Worm (Caenorhabditis elegans): ENCODE measurements around the gene gtbp-1.

gtbp-1 gene

ce11 chrIV:10128906-10129386, at the start of gene gtbp-1, which contains the start of gene K08F4.3 (continued):
- peak; percentile 59 for TF ChIP-seq lsl-1 (GFP tag; optimal IDR thresholded peaks at IDR 0.05)

- peak; percentile 46 for TF ChIP-seq tlf-1 (GFP tag; optimal IDR thresholded peaks at IDR 0.05)
- no peak for TF ChIP-seq ama-1 (optimal IDR thresholded peaks at IDR 0.05)
- TF ChIP-seq ama-1 (GFP tag; optimal IDR thresholded peaks at IDR 0.05) = peak in 1 of 2 experiments; percentile 37
- peak; percentile 65; the same call in 1 of the 2 replicates for TF ChIP-seq B0336.3 (GFP tag; IDR thresholded peaks at IDR 0.05)
- TF ChIP-seq ztf-3 (GFP tag; optimal IDR thresholded peaks at IDR 0.05) = no peak
- TF ChIP-seq F49E8.2 (tag; optimal IDR thresholded peaks at IDR 0.05; ENCODE audit: insufficient read depth) = peak; percentile 17
- TF ChIP-seq ztf-28 (GFP tag; IDR thresholded peaks at IDR 0.05) = no peak
- no peak for TF ChIP-seq ceh-79 (tag; optimal IDR thresholded peaks at IDR 0.05)
- peak; percentile 18; the same call in 1 of the 2 replicates for TF ChIP-seq D2030.7 (GFP tag; IDR thresholded peaks at IDR 0.05)
- TF ChIP-seq snpc-3.4 (tag; optimal IDR thresholded peaks at IDR 0.05) = peak; percentile 8
- TF ChIP-seq ccch-3 (GFP tag; optimal IDR thresholded peaks at IDR 0.05) = no peak
- no peak for TF ChIP-seq Y53F4B.3 (GFP tag; IDR thresholded peaks at IDR 0.05)
- peak; percentile 36 for TF ChIP-seq F33H1.4 (GFP tag; IDR thresholded peaks at IDR 0.05)
- TF ChIP-seq rcor-1 (GFP tag; IDR thresholded peaks at IDR 0.05) = peak; percentile 21; the same call in 1 of the 2 replicates
- peak; percentile 54; the same call in 1 of the 2 replicates for TF ChIP-seq madf-6 (GFP tag; IDR thresholded peaks at IDR 0.05)
- peak; percentile 16 for TF ChIP-seq lsl-1 (GFP tag; optimal IDR thresholded peaks at IDR 0.05)
- TF ChIP-seq Y53G8AR.9 (GFP tag; conservative IDR thresholded peaks at IDR 0.05) = peak; percentile 74; the same call in 1 of the 2 replicates
- 0 out of 2 replicates have a peak, but pooled peaks have one; percentile 48 for TF ChIP-seq lin-26 (GFP tag; IDR thresholded peaks at IDR 0.05)
- TF ChIP-seq akir-1 (GFP tag; optimal IDR thresholded peaks at IDR 0.05) = no peak
- TF ChIP-seq C17E4.6 (GFP tag; IDR thresholded peaks at IDR 0.05) = peak; percentile 52; the same call in 1 of the 2 replicates
- peak; percentile 43 for TF ChIP-seq lin-54 (GFP tag; optimal IDR thresholded peaks at IDR 0.05)
- TF ChIP-seq hsf-1 (GFP tag; IDR thresholded peaks at IDR 0.05) = peak; percentile 61; the same call in 1 of the 2 replicates
- no peak for TF ChIP-seq lsy-27 (tag; optimal IDR thresholded peaks at IDR 0.05; ENCODE audit: borderline replicate concordance, insufficient read depth)
- no peak for TF ChIP-seq F57A8.1 (GFP tag; optimal IDR thresholded peaks at IDR 0.05)
Observed at ce11 chrIV:10177779-10178178, 49.0 kb upstream of the gtbp-1 start, which contains the start of gene mspn-1. Gene mspn-1, plus strand, starts transcription at chrIV:10177968.

- TF ChIP-seq mcd-1 (GFP tag; IDR thresholded peaks at IDR 0.05) (peak; percentile 47; the same call in 1 of the 2 replicates), lin-40 (tag; optimal IDR thresholded peaks at IDR 0.05) (peak; percentile 28), unc-62 (GFP tag; optimal IDR thresholded peaks at IDR 0.05) (no peak), hmg-1.2 (GFP tag; IDR thresholded peaks at IDR 0.05) (peak; percentile 33; the same call in 1 of the 2 replicates), egrh-3 (GFP tag; IDR thresholded peaks at IDR 0.05) (peak; percentile 46; the same call in 1 of the 2 replicates), cebp-1 (GFP tag; IDR thresholded peaks at IDR 0.05) (no peak), cebp-1 (tag; optimal IDR thresholded peaks at IDR 0.05) (peak; percentile 30), unc-130 (GFP tag; optimal IDR thresholded peaks at IDR 0.05) (no peak), nhr-80 (tag; optimal IDR thresholded peaks at IDR 0.05) (peak; percentile 14), ets-4 (GFP tag; optimal IDR thresholded peaks at IDR 0.05) (no peak), tbp1 (GFP tag; optimal IDR thresholded peaks at IDR 0.05) (peak; percentile 28), hsf-1 (GFP tag; IDR thresholded peaks at IDR 0.05) (no peak), F33H1.4 (GFP tag; IDR thresholded peaks at IDR 0.05) (peak; percentile 91), hrde-1 (tag; optimal IDR thresholded peaks at IDR 0.05; ENCODE audit: borderline replicate concordance) (no peak), T07F8.4 (tag; optimal IDR thresholded peaks at IDR 0.05) (no peak), lsl-1 (GFP tag; optimal IDR thresholded peaks at IDR 0.05) (peak; percentile 15), snpc-4 (GFP tag; optimal IDR thresholded peaks at IDR 0.05) (peak; percentile 54), snpc-4 (tag; optimal IDR thresholded peaks at IDR 0.05) (peak in 2 of 4 experiments; percentile 4 to 30), lin-54 (GFP tag; optimal IDR thresholded peaks at IDR 0.05) (peak; percentile 26), egl-18 (GFP tag; IDR thresholded peaks at IDR 0.05) (no peak), zfh-2 (GFP tag; conservative IDR thresholded peaks at IDR 0.05) (no peak), snpc-3.4 (tag; optimal IDR thresholded peaks at IDR 0.05) (peak; percentile 63), madf-6 (GFP tag; IDR thresholded peaks at IDR 0.05) (peak; percentile 58), F23B12.7 (tag; optimal IDR thresholded peaks at IDR 0.05; ENCODE audit: insufficient read depth) (peak; percentile 81), pbrm-1 (GFP tag; IDR thresholded peaks at IDR 0.05) (peak; percentile 9; the same call in 1 of the 2 replicates), Y53G8AR.9 (GFP tag; conservative IDR thresholded peaks at IDR 0.05) (no peak)
Observed at ce11 chrIV:10176252-10176730, 47.5 kb upstream of the gtbp-1 start, which contains the start of gene rack-1. Gene rack-1, plus strand, starts transcription at chrIV:10176680.

Measured in whole organism, young adult.